Fruit fly (Drosophila melanogaster) whole organism, embryonic: ENCODE data around the gene MTF-1.
A peak's percentile ranks its signal among the peaks of the same experiment; 100 is the strongest.

Source experiments
- Antp ChIP-seq: fragments of 200-800 bp; sonication (Bioruptor generic); optimal IDR thresholded peaks from 3 replicates; lab custom pipeline; 2016; ENCODE audit warnings: missing biosample characterization, missing genetic modification characterization
- Atf-2 ChIP-seq: fragments of 200-800 bp; sonication (Bioruptor generic); optimal IDR thresholded peaks from 2 replicates; lab custom pipeline; 2016; ENCODE audit warnings: missing biosample characterization, missing genetic modification characterization
- BtbVII ChIP-seq: fragments of 200-800 bp; sonication (Bioruptor generic); optimal IDR thresholded peaks from 3 replicates; lab custom pipeline; 2017; ENCODE audit warnings: missing biosample characterization, mild to moderate bottlenecking, missing genetic modification characterization
- C15 ChIP-seq: fragments of 200-800 bp; sonication (Bioruptor generic); IDR thresholded peaks from 3 replicates; pipeline ENCODE4 v1.3.6; 2022; ENCODE audit warnings: missing biosample characterization, missing genetic modification characterization
- CG10462 ChIP-seq: fragments of 200-800 bp; sonication (Bioruptor generic); optimal IDR thresholded peaks from 2 replicates; lab custom pipeline; 2016; ENCODE audit warnings: missing biosample characterization, missing genetic modification characterization
- CG11560 ChIP-seq: fragments of 200-800 bp; sonication (Bioruptor generic); IDR thresholded peaks from 3 replicates; pipeline ENCODE4 v1.3.6; 2022; ENCODE audit warnings: missing biosample characterization, missing genetic modification characterization
- CG12299 ChIP-seq: fragments of 200-800 bp; sonication (Bioruptor generic); optimal IDR thresholded peaks from 2 replicates; lab custom pipeline; 2018; ENCODE audit warnings: missing biosample characterization, mild to moderate bottlenecking, missing genetic modification characterization
- CG14050 ChIP-seq: fragments of 200-800 bp; sonication (Bioruptor generic); IDR thresholded peaks from 3 replicates; pipeline ENCODE4 v1.3.6; 2022; ENCODE audit warnings: missing biosample characterization, missing genetic modification characterization
- CG15479 ChIP-seq: fragments of 200-800 bp; sonication (Bioruptor generic); optimal IDR thresholded peaks from 3 replicates; lab custom pipeline; 2019; ENCODE audit warnings: missing biosample characterization, mild to moderate bottlenecking, missing genetic modification characterization, moderate library complexity
- CG17361 ChIP-seq: fragments of 200-800 bp; sonication (Bioruptor generic); IDR thresholded peaks from 3 replicates; pipeline ENCODE4 v1.3.6; 2022; ENCODE audit warnings: missing biosample characterization, missing genetic modification characterization
- CG1792 ChIP-seq: fragments of 200-800 bp; sonication (Bioruptor generic); optimal IDR thresholded peaks from 2 replicates; lab custom pipeline; 2016; ENCODE audit warnings: missing biosample characterization, missing genetic modification characterization
- CG2889 ChIP-seq: fragments of 200-800 bp; sonication (Bioruptor generic); IDR thresholded peaks from 3 replicates; pipeline ENCODE4 v1.3.6; 2022; ENCODE audit warnings: missing biosample characterization, missing genetic modification characterization
- CG33557 ChIP-seq: fragments of 200-800 bp; sonication (Bioruptor generic); optimal IDR thresholded peaks from 2 replicates; lab custom pipeline; 2019; ENCODE audit warnings: missing biosample characterization, mild to moderate bottlenecking, missing genetic modification characterization, moderate library complexity
- CG4424 ChIP-seq: fragments of 200-800 bp; sonication (Bioruptor generic); optimal IDR thresholded peaks from 3 replicates; lab custom pipeline; 2016; ENCODE audit warnings: missing biosample characterization, missing genetic modification characterization
- CG4820 ChIP-seq: fragments of 200-800 bp; sonication (Bioruptor generic); optimal IDR thresholded peaks from 3 replicates; lab custom pipeline; 2016; ENCODE audit warnings: missing biosample characterization, missing genetic modification characterization
- CG5245 ChIP-seq: fragments of 200-800 bp; sonication (Bioruptor generic); optimal IDR thresholded peaks from 3 replicates; lab custom pipeline; 2016; ENCODE audit warnings: missing biosample characterization, missing genetic modification characterization
- CG6689 ChIP-seq: fragments of 200-800 bp; sonication (Bioruptor generic); IDR thresholded peaks from 2 replicates; pipeline ENCODE4 v1.3.6; 2022; ENCODE audit warnings: missing biosample characterization, missing genetic modification characterization
- CG6765 ChIP-seq: fragments of 200-800 bp; sonication (Bioruptor generic); optimal IDR thresholded peaks from 3 replicates; lab custom pipeline; 2017; ENCODE audit warnings: missing biosample characterization, mild to moderate bottlenecking, missing genetic modification characterization
- CG7271 ChIP-seq: fragments of 200-800 bp; sonication (Bioruptor generic); optimal IDR thresholded peaks from 2 replicates; lab custom pipeline; 2018; ENCODE audit warnings: missing biosample characterization, mild to moderate bottlenecking, missing genetic modification characterization, moderate library complexity
- CG8089 ChIP-seq: fragments of 200-800 bp; sonication (Bioruptor generic); optimal IDR thresholded peaks from 3 replicates; lab custom pipeline; 2016; ENCODE audit warnings: missing biosample characterization, missing genetic modification characterization
- Chrac-16 ChIP-seq: fragments of 200-800 bp; sonication (Bioruptor generic); optimal IDR thresholded peaks from 3 replicates; lab custom pipeline; 2016; ENCODE audit warnings: missing biosample characterization, missing genetic modification characterization
- D19A ChIP-seq: fragments of 200-800 bp; optimal IDR thresholded peaks from 3 replicates; lab custom pipeline; 2019; ENCODE audit warnings: missing biosample characterization, mild to moderate bottlenecking, missing genetic modification characterization, moderate library complexity
- Drgx ChIP-seq: fragments of 200-800 bp; sonication (Bioruptor generic); IDR thresholded peaks from 2 replicates; pipeline ENCODE4 v1.3.6; 2022; ENCODE audit warnings: missing biosample characterization, missing genetic modification characterization
- E2f2 ChIP-seq: fragments of 200-800 bp; sonication (Bioruptor generic); IDR thresholded peaks from 2 replicates; pipeline ENCODE4 v1.3.6; 2022; ENCODE audit warnings: missing biosample characterization, missing genetic modification characterization
- Fer3 ChIP-seq: fragments of 200-800 bp; sonication (Bioruptor generic); optimal IDR thresholded peaks from 2 replicates; lab custom pipeline; 2018; ENCODE audit warnings: missing biosample characterization, mild to moderate bottlenecking, missing genetic modification characterization, moderate library complexity
- Gsc ChIP-seq: fragments of 200-800 bp; sonication (Bioruptor generic); IDR thresholded peaks from 2 replicates; pipeline ENCODE4 v1.3.6; 2022; ENCODE audit warnings: missing biosample characterization, missing genetic modification characterization
- Meics ChIP-seq: fragments of 200-800 bp; sonication (Bioruptor generic); optimal IDR thresholded peaks from 2 replicates; lab custom pipeline; 2017; ENCODE audit warnings: missing biosample characterization, mild to moderate bottlenecking, missing genetic modification characterization
- NK7.1 ChIP-seq: fragments of 200-800 bp; sonication (Bioruptor generic); optimal IDR thresholded peaks from 3 replicates; lab custom pipeline; 2016; ENCODE audit warnings: missing biosample characterization, missing genetic modification characterization
- Oaz ChIP-seq: fragments of 200-800 bp; sonication (Bioruptor generic); IDR thresholded peaks from 2 replicates; pipeline ENCODE4 v1.3.6; 2022; ENCODE audit warnings: missing biosample characterization, missing genetic modification characterization
- Ptx1 ChIP-seq: fragments of 200-800 bp; sonication (Bioruptor generic); IDR thresholded peaks from 2 replicates; pipeline ENCODE4 v1.3.6; 2022; ENCODE audit warnings: missing biosample characterization, missing genetic modification characterization
- Six4 ChIP-seq: fragments of 200-800 bp; sonication (Bioruptor generic); optimal IDR thresholded peaks from 2 replicates; lab custom pipeline; 2016; ENCODE audit warnings: missing biosample characterization, missing genetic modification characterization
- YL-1 ChIP-seq: fragments of 200-800 bp; sonication (Bioruptor generic); optimal IDR thresholded peaks from 3 replicates; lab custom pipeline; 2017; ENCODE audit warnings: missing biosample characterization, mild to moderate bottlenecking, missing genetic modification characterization
- bbx ChIP-seq: fragments of 200-800 bp; sonication (Bioruptor generic); IDR thresholded peaks from 2 replicates; pipeline ENCODE4 v1.3.6; 2022; ENCODE audit warnings: missing biosample characterization, missing genetic modification characterization; ENCODE audit not compliant: partially characterized antibody
- br ChIP-seq: fragments of >200 bp; optimal IDR thresholded peaks from 2 replicates; lab custom pipeline; 2017
- chif ChIP-seq, 2 experiments: fragments of 200-800 bp; sonication (Bioruptor generic); optimal IDR thresholded peaks; 3 replicates each; lab custom pipeline; 2016; ENCODE audit warnings: missing biosample characterization in 2 of 2, missing genetic modification characterization in 2 of 2
- dmrt11E ChIP-seq: fragments of 200-800 bp; sonication (Bioruptor generic); optimal IDR thresholded peaks from 3 replicates; lab custom pipeline; 2018; ENCODE audit warnings: missing biosample characterization, mild to moderate bottlenecking, missing genetic modification characterization, moderate library complexity
- fd102C ChIP-seq: fragments of 200-800 bp; sonication (Bioruptor generic); optimal IDR thresholded peaks from 2 replicates; lab custom pipeline; 2018; ENCODE audit warnings: missing biosample characterization, mild to moderate bottlenecking, missing genetic modification characterization, moderate library complexity
- gfzf ChIP-seq: fragments of 200-800 bp; sonication (Bioruptor generic); optimal IDR thresholded peaks from 2 replicates; lab custom pipeline; 2016; ENCODE audit warnings: missing biosample characterization, mild to moderate bottlenecking, missing genetic modification characterization, moderate library complexity
- hbn ChIP-seq: fragments of 200-800 bp; sonication (Bioruptor generic); IDR thresholded peaks from 2 replicates; pipeline ENCODE4 v1.3.6; 2022; ENCODE audit warnings: missing biosample characterization, missing genetic modification characterization; ENCODE audit not compliant: partially characterized antibody
- kay ChIP-seq: fragments of 200-800 bp; sonication (Bioruptor generic); optimal IDR thresholded peaks from 2 replicates; lab custom pipeline; 2016; ENCODE audit warnings: missing biosample characterization, missing genetic modification characterization
- knrl ChIP-seq: fragments of 200-800 bp; sonication (Bioruptor generic); IDR thresholded peaks from 3 replicates; pipeline ENCODE4 v1.3.6; 2022; ENCODE audit warnings: missing biosample characterization, missing genetic modification characterization; ENCODE audit not compliant: partially characterized antibody
- oc ChIP-seq: fragments of 200-800 bp; sonication (Bioruptor generic); optimal IDR thresholded peaks from 2 replicates; lab custom pipeline; 2018; ENCODE audit warnings: missing biosample characterization, mild to moderate bottlenecking, missing genetic modification characterization, moderate library complexity
- pros ChIP-seq: fragments of 200-800 bp; sonication (Bioruptor generic); optimal IDR thresholded peaks from 3 replicates; lab custom pipeline; 2019; ENCODE audit warnings: missing biosample characterization, mild to moderate bottlenecking, missing genetic modification characterization, moderate library complexity
- psq ChIP-seq: fragments of 200-800 bp; sonication (Bioruptor generic); optimal IDR thresholded peaks from 2 replicates; lab custom pipeline; 2017; ENCODE audit warnings: missing biosample characterization, missing genetic modification characterization
- pum ChIP-seq: fragments of 200-800 bp; sonication (Bioruptor generic); optimal IDR thresholded peaks from 2 replicates; lab custom pipeline; 2016; ENCODE audit warnings: missing biosample characterization, missing genetic modification characterization
- ranshi ChIP-seq: fragments of 200-800 bp; sonication (Bioruptor generic); IDR thresholded peaks from 2 replicates; pipeline ENCODE4 v1.3.6; 2022; ENCODE audit warnings: missing biosample characterization, missing genetic modification characterization
- salm ChIP-seq: fragments of 200-800 bp; sonication (Bioruptor generic); optimal IDR thresholded peaks from 2 replicates; lab custom pipeline; 2018; ENCODE audit warnings: missing biosample characterization, mild to moderate bottlenecking, missing genetic modification characterization
- sens ChIP-seq: fragments of 200-800 bp; sonication (Bioruptor generic); peaks from one replicate; lab custom pipeline; 2016; ENCODE audit warnings: missing biosample characterization, missing genetic modification characterization
- stc ChIP-seq: fragments of 200-800 bp; sonication (Bioruptor generic); IDR thresholded peaks from 2 replicates; pipeline ENCODE4 v1.3.6; 2022; ENCODE audit warnings: missing biosample characterization, missing genetic modification characterization
- tin ChIP-seq: fragments of 200-800 bp; sonication (Bioruptor generic); optimal IDR thresholded peaks from 3 replicates; lab custom pipeline; 2016; ENCODE audit warnings: missing biosample characterization, missing genetic modification characterization
- trh ChIP-seq: fragments of 200-800 bp; sonication (Bioruptor generic); optimal IDR thresholded peaks from 2 replicates; lab custom pipeline; 2016; ENCODE audit warnings: missing biosample characterization, missing genetic modification characterization
- unc-4 ChIP-seq: fragments of 200-800 bp; sonication (Bioruptor generic); IDR thresholded peaks from 2 replicates; pipeline ENCODE4 v1.3.6; 2022; ENCODE audit warnings: missing biosample characterization, missing genetic modification characterization; ENCODE audit not compliant: partially characterized antibody
- usp ChIP-seq: fragments of >200 bp; optimal IDR thresholded peaks from 2 replicates; lab custom pipeline; 2017; ENCODE audit warnings: missing biosample characterization, missing genetic modification characterization

Gene MTF-1

DNA sequence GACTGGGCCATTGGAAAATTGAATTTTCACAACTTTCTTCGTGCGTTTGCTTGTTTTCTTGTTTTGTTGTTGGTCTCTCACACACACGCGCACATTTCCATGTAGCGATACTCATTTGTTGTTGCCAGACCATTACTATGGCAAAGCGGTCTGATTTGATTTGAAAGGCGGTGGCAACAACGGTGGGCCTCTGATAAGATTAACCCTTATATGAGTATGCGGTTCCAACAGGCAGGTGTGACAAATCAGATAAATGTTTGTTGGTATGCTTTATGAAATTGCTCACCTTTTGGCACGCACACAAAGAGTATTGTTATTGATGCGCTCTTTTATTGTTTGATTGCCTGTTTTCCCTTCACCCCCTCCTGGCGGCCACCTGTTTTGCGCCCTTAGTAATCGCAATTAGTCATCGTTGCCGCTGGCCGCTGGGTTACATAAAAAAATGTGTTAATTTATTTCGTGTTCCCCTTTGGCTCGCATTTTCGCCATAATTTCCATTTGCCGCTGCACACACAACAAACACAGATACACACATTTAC lies 17.2 kb downstream of the MTF-1 start (continued):
- TF ChIP-seq tin (GFP tag; lab: Kevin White, UChicago) = no peak
- TF ChIP-seq CG6765 (GFP tag; lab: Kevin White, UChicago) = no peak
- TF ChIP-seq YL-1 (GFP tag; lab: Kevin White, UChicago) = peak; percentile 4
- no peak for TF ChIP-seq CG8089 (GFP tag; lab: Kevin White, UChicago)
- no peak for TF ChIP-seq chif (GFP tag; optimal IDR thresholded peaks at IDR 0.05; lab: Kevin White, UChicago)
- TF ChIP-seq Antp (GFP tag; lab: Kevin White, UChicago) = no peak
- TF ChIP-seq CG10462 (GFP tag; lab: Kevin White, UChicago) = no peak
- TF ChIP-seq BtbVII (GFP tag; lab: Kevin White, UChicago) = peak; percentile 1
- TF ChIP-seq oc = no peak
- TF ChIP-seq pum (GFP tag; lab: Kevin White, UChicago) = no peak
- no peak for TF ChIP-seq CG17361 (GFP tag; lab: Robert Waterston, UW)
- TF ChIP-seq br (lab: Kevin White, UChicago) = no peak
- TF ChIP-seq trh (GFP tag; lab: Kevin White, UChicago) = no peak
- no peak for TF ChIP-seq CG4424 (GFP tag; lab: Kevin White, UChicago)
- no peak for TF ChIP-seq Atf-2
- no peak for TF ChIP-seq NK7.1 (GFP tag; lab: Kevin White, UChicago)
- no peak for TF ChIP-seq stc
- no peak for TF ChIP-seq salm (tag; lab: Kevin White, UChicago)
- no peak for TF ChIP-seq D19A (tag; lab: Kevin White, UChicago)
- TF ChIP-seq dmrt11E (tag; lab: Kevin White, UChicago) = no peak
- no peak for TF ChIP-seq CG11560
- peak; percentile 59 for TF ChIP-seq pros (GFP tag; lab: Kevin White, UChicago)
- peak; percentile 86 for TF ChIP-seq sens (GFP tag; lab: Kevin White, UChicago)
- no peak for TF ChIP-seq CG4820 (GFP tag; lab: Kevin White, UChicago)
- TF ChIP-seq fd102C (GFP tag; lab: Kevin White, UChicago) = no peak
- TF ChIP-seq Meics (GFP tag; lab: Kevin White, UChicago) = no peak
- TF ChIP-seq knrl = no peak
- TF ChIP-seq C15 (GFP tag; lab: Robert Waterston, UW) = no peak
- no peak for TF ChIP-seq CG5245 (GFP tag; lab: Kevin White, UChicago)
- TF ChIP-seq CG14050 (GFP tag; lab: Robert Waterston, UW) = no peak
- TF ChIP-seq hbn = no peak
- no peak for TF ChIP-seq Six4
- no peak for TF ChIP-seq ranshi
- peak; percentile 12 for TF ChIP-seq Fer3
- no peak; the same call in 1 of the 2 replicates for TF ChIP-seq unc-4 (GFP tag; lab: Robert Waterston, UW)
- TF ChIP-seq CG6689 (GFP tag; lab: Robert Waterston, UW) = no peak
- TF ChIP-seq Oaz (GFP tag; lab: Robert Waterston, UW) = no peak
- TF ChIP-seq Ptx1 (GFP tag; lab: Robert Waterston, UW) = no peak
- no peak for TF ChIP-seq Drgx (GFP tag; lab: Robert Waterston, UW)
- TF ChIP-seq CG12299 (tag; lab: Kevin White, UChicago) = no peak
- TF ChIP-seq CG1792 (GFP tag; lab: Kevin White, UChicago) = no peak
- peak; percentile 92 for TF ChIP-seq kay (GFP tag; lab: Kevin White, UChicago)
- TF ChIP-seq Chrac-16 (GFP tag; lab: Kevin White, UChicago) = no peak
- no peak for TF ChIP-seq CG7271
- TF ChIP-seq E2f2 (GFP tag; lab: Robert Waterston, UW) = no peak
- TF ChIP-seq gfzf (GFP tag; lab: Kevin White, UChicago) = no peak
- no peak for TF ChIP-seq psq (GFP tag; lab: Kevin White, UChicago)
- TF ChIP-seq CG2889 (GFP tag; lab: Robert Waterston, UW) = no peak
- no peak for TF ChIP-seq Gsc (GFP tag; lab: Robert Waterston, UW)
- no peak for TF ChIP-seq CG33557 (GFP tag; lab: Kevin White, UChicago)
- TF ChIP-seq CG15479 (GFP tag; lab: Kevin White, UChicago) = no peak
- no peak for TF ChIP-seq bbx (GFP tag; lab: Robert Waterston, UW)
- no peak for TF ChIP-seq usp (GFP tag; lab: Kevin White, UChicago)
